Worm (Caenorhabditis elegans): ENCODE results near the gene Y105C5A.508.

DNA sequence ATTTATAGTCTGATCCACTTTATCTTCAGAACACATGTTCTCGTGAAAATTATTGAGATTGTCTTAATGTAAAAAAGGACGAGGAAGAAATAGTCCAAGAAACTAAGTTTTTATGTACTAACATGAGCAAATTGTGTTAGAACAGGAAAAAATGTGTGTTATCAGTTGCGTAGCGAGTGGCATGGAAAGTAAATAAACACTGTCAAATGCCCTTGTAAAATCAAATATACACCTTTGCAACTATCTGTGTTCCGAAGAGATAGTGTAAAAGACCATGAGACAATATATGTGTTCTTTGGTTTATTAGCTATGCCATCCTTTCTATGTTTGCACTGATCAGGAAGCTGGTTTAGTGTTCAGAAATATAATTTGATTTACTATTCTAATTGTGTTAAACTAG, 9.4 kb downstream of the Y105C5A.508 start:
- no peak for TF ChIP-seq med-1 (GFP tag; optimal IDR thresholded peaks at IDR 0.05; ENCODE audit: insufficient read depth)
- TF ChIP-seq ztf-23 (GFP tag; IDR thresholded peaks at IDR 0.05), result no peak
- no peak for TF ChIP-seq flt-1 (GFP tag; IDR thresholded peaks at IDR 0.05)
- TF ChIP-seq T22C8.4 (GFP tag; IDR thresholded peaks at IDR 0.05), result no peak
- TF ChIP-seq klf-2 (GFP tag; conservative IDR thresholded peaks at IDR 0.05), result no peak
- no peak for TF ChIP-seq ref-1 (GFP tag; conservative IDR thresholded peaks at IDR 0.05)
- no peak for TF ChIP-seq ztf-29 (GFP tag; IDR thresholded peaks at IDR 0.05)
